Fruit fly (Drosophila melanogaster) whole organism, embryonic: Measurements from ENCODE around the gene sxe2.

Experiments used
- Aef1 ChIP-seq: fragments of 200-800 bp; sonication (Bioruptor generic); IDR thresholded peaks from 3 replicates; pipeline ENCODE4 v1.3.6; 2022; ENCODE audit warnings: missing biosample characterization, missing genetic modification characterization
- Atf3 ChIP-seq: fragments of 200-800 bp; sonication (Bioruptor generic); optimal IDR thresholded peaks from 3 replicates; lab custom pipeline; 2016; ENCODE audit warnings: missing biosample characterization, missing genetic modification characterization
- CG12299 ChIP-seq: fragments of 200-800 bp; sonication (Bioruptor generic); optimal IDR thresholded peaks from 2 replicates; lab custom pipeline; 2018; ENCODE audit warnings: missing biosample characterization, mild to moderate bottlenecking, missing genetic modification characterization
- CG1233 ChIP-seq: fragments of 200-800 bp; sonication (Bioruptor generic); optimal IDR thresholded peaks from 4 replicates; lab custom pipeline; 2018; ENCODE audit warnings: missing biosample characterization, mild to moderate bottlenecking, missing genetic modification characterization
- CG12942 ChIP-seq: fragments of 200-800 bp; sonication (Bioruptor generic); optimal IDR thresholded peaks from 3 replicates; lab custom pipeline; 2016; ENCODE audit warnings: missing biosample characterization, missing genetic modification characterization
- CG13624 ChIP-seq: fragments of 200-800 bp; sonication (Bioruptor generic); optimal IDR thresholded peaks from 2 replicates; lab custom pipeline; 2016; ENCODE audit warnings: missing biosample characterization, missing genetic modification characterization
- CG15479 ChIP-seq: fragments of 200-800 bp; sonication (Bioruptor generic); optimal IDR thresholded peaks from 3 replicates; lab custom pipeline; 2019; ENCODE audit warnings: missing biosample characterization, mild to moderate bottlenecking, missing genetic modification characterization, moderate library complexity
- CG17361 ChIP-seq: fragments of 200-800 bp; sonication (Bioruptor generic); IDR thresholded peaks from 3 replicates; pipeline ENCODE4 v1.3.6; 2022; ENCODE audit warnings: missing biosample characterization, missing genetic modification characterization
- CG17612 ChIP-seq: fragments of 200-800 bp; sonication (Bioruptor generic); IDR thresholded peaks from 2 replicates; pipeline ENCODE4 v1.3.6; 2022; ENCODE audit warnings: missing biosample characterization, missing genetic modification characterization
- CG17829 ChIP-seq: fragments of 200-800 bp; optimal IDR thresholded peaks from 2 replicates; lab custom pipeline; 2019; ENCODE audit warnings: missing biosample characterization, mild to moderate bottlenecking, missing genetic modification characterization, moderate library complexity
- CG17912 ChIP-seq: fragments of 200-800 bp; sonication (Bioruptor generic); optimal IDR thresholded peaks from 2 replicates; lab custom pipeline; 2018; ENCODE audit warnings: missing biosample characterization, mild to moderate bottlenecking, missing genetic modification characterization
- CG18619 ChIP-seq: fragments of 200-800 bp; sonication (Bioruptor generic); optimal IDR thresholded peaks from 3 replicates; lab custom pipeline; 2017; ENCODE audit warnings: missing biosample characterization, mild to moderate bottlenecking, missing genetic modification characterization
- CG32772 ChIP-seq: fragments of 200-800 bp; sonication (Bioruptor generic); IDR thresholded peaks from 2 replicates; pipeline ENCODE4 v1.3.6; 2022; ENCODE audit warnings: missing biosample characterization, missing genetic modification characterization
- CG34422 ChIP-seq: fragments of 200-800 bp; sonication (Bioruptor generic); IDR thresholded peaks from 3 replicates; pipeline ENCODE4 v1.3.6; 2022; ENCODE audit warnings: missing biosample characterization, missing genetic modification characterization
- CG42726 ChIP-seq: fragments of 200-800 bp; sonication (Bioruptor generic); IDR thresholded peaks from 2 replicates; pipeline ENCODE4 v1.3.6; 2022; ENCODE audit warnings: missing biosample characterization, missing genetic modification characterization; ENCODE audit not compliant: partially characterized antibody
- CG6683 ChIP-seq: fragments of 200-800 bp; sonication (Bioruptor generic); optimal IDR thresholded peaks from 2 replicates; lab custom pipeline; 2017; ENCODE audit warnings: missing biosample characterization, mild to moderate bottlenecking, missing genetic modification characterization, missing genetic modification reagents
- CG7556 ChIP-seq: fragments of 200-800 bp; sonication (Bioruptor generic); optimal IDR thresholded peaks from 2 replicates; lab custom pipeline; 2017; ENCODE audit warnings: missing biosample characterization, mild to moderate bottlenecking, missing genetic modification characterization
- CG9932 ChIP-seq: fragments of 200-800 bp; sonication (Bioruptor generic); IDR thresholded peaks from 2 replicates; pipeline ENCODE4 v1.3.6; 2022; ENCODE audit warnings: missing biosample characterization, missing genetic modification characterization
- Camta ChIP-seq: fragments of 200-800 bp; sonication (Bioruptor generic); optimal IDR thresholded peaks from 2 replicates; lab custom pipeline; 2016; ENCODE audit warnings: missing biosample characterization, missing genetic modification characterization
- CrebB ChIP-seq: fragments of 200-800 bp; sonication (Bioruptor generic); optimal IDR thresholded peaks from 3 replicates; lab custom pipeline; 2018; ENCODE audit warnings: missing biosample characterization, mild to moderate bottlenecking, missing genetic modification characterization
- Elba2 ChIP-seq: fragments of 200-800 bp; sonication (Bioruptor generic); optimal IDR thresholded peaks from 3 replicates; lab custom pipeline; 2016; ENCODE audit warnings: missing biosample characterization, missing genetic modification characterization
- Fer3 ChIP-seq: fragments of 200-800 bp; sonication (Bioruptor generic); optimal IDR thresholded peaks from 2 replicates; lab custom pipeline; 2018; ENCODE audit warnings: missing biosample characterization, mild to moderate bottlenecking, missing genetic modification characterization, moderate library complexity
- Hr78 ChIP-seq, 2 experiments: fragments of 200-800 bp in 1 of 2; fragments of >200 bp in 1 of 2; sonication (Bioruptor generic) in 1 of 2; optimal IDR thresholded peaks; 2 replicates each; lab custom pipeline; 2017 to 2019; ENCODE audit warnings: missing biosample characterization in 2 of 2, missing genetic modification characterization in 2 of 2, mild to moderate bottlenecking in 1 of 2, moderate library complexity in 1 of 2
- Mad ChIP-seq: fragments of 200-800 bp; sonication (Bioruptor generic); optimal IDR thresholded peaks from 2 replicates; lab custom pipeline; 2016; ENCODE audit warnings: missing biosample characterization, missing genetic modification characterization
- Med ChIP-seq: fragments of 200-800 bp; sonication (Bioruptor generic); peaks from one replicate; lab custom pipeline; 2016; ENCODE audit warnings: missing biosample characterization, missing genetic modification characterization, mild to moderate bottlenecking, inconsistent platforms, moderate library complexity
- Opbp ChIP-seq: fragments of 200-800 bp; sonication (Bioruptor generic); IDR thresholded peaks from 3 replicates; pipeline ENCODE4 v1.3.6; 2022; ENCODE audit warnings: missing biosample characterization, missing genetic modification characterization; ENCODE audit not compliant: partially characterized antibody
- Scr ChIP-seq: fragments of 200-800 bp; sonication (Bioruptor generic); IDR thresholded peaks from 2 replicates; pipeline ENCODE4 v1.3.6; 2022; ENCODE audit warnings: missing biosample characterization, missing genetic modification characterization; ENCODE audit not compliant: partially characterized antibody
- Six4 ChIP-seq: fragments of 200-800 bp; sonication (Bioruptor generic); optimal IDR thresholded peaks from 2 replicates; lab custom pipeline; 2016; ENCODE audit warnings: missing biosample characterization, missing genetic modification characterization
- Sry-δ ChIP-seq: fragments of 200-800 bp; sonication (Bioruptor generic); optimal IDR thresholded peaks from 2 replicates; lab custom pipeline; 2016; ENCODE audit warnings: missing biosample characterization, missing genetic modification characterization
- cato ChIP-seq: fragments of 200-800 bp; sonication (Bioruptor generic); optimal IDR thresholded peaks from 2 replicates; lab custom pipeline; 2016; ENCODE audit warnings: missing biosample characterization, missing genetic modification characterization, borderline replicate concordance
- chinmo ChIP-seq: fragments of 200-800 bp; sonication (Bioruptor generic); IDR thresholded peaks from 4 replicates; pipeline ENCODE4 v1.3.6; 2022; ENCODE audit warnings: missing biosample characterization, missing genetic modification characterization; ENCODE audit not compliant: partially characterized antibody
- eve ChIP-seq, 2 experiments: fragments of >200 bp; optimal IDR thresholded peaks; 2 replicates each; lab custom pipeline; 2017; ENCODE audit warnings: missing biosample characterization in 2 of 2, missing genetic modification characterization in 2 of 2
- ewg ChIP-seq: fragments of 200-800 bp; sonication (Bioruptor generic); optimal IDR thresholded peaks from 3 replicates; lab custom pipeline; 2017; ENCODE audit warnings: mild to moderate bottlenecking, missing biosample characterization, missing genetic modification reagents, missing genetic modification characterization
- fd3F ChIP-seq: fragments of 200-800 bp; sonication (Bioruptor generic); optimal IDR thresholded peaks from 2 replicates; lab custom pipeline; 2018; ENCODE audit warnings: missing biosample characterization, mild to moderate bottlenecking, missing genetic modification characterization, moderate library complexity
- grau ChIP-seq: fragments of 200-800 bp; optimal IDR thresholded peaks from 3 replicates; lab custom pipeline; 2019; ENCODE audit warnings: missing biosample characterization, mild to moderate bottlenecking, missing genetic modification characterization, moderate library complexity
- her ChIP-seq: fragments of 200-800 bp; sonication (Bioruptor generic); optimal IDR thresholded peaks from 2 replicates; lab custom pipeline; 2016; ENCODE audit warnings: missing biosample characterization, missing genetic modification characterization
- ind ChIP-seq: fragments of 200-800 bp; sonication (Bioruptor generic); optimal IDR thresholded peaks from 3 replicates; lab custom pipeline; 2016; ENCODE audit warnings: missing biosample characterization, missing genetic modification characterization
- jing ChIP-seq: fragments of 200-800 bp; sonication (Bioruptor generic); optimal IDR thresholded peaks from 2 replicates; lab custom pipeline; 2018; ENCODE audit warnings: missing biosample characterization, mild to moderate bottlenecking, missing genetic modification characterization
- knrl ChIP-seq: fragments of 200-800 bp; sonication (Bioruptor generic); IDR thresholded peaks from 3 replicates; pipeline ENCODE4 v1.3.6; 2022; ENCODE audit warnings: missing biosample characterization, missing genetic modification characterization; ENCODE audit not compliant: partially characterized antibody
- maf-S ChIP-seq: fragments of 200-800 bp; sonication (Bioruptor generic); optimal IDR thresholded peaks from 2 replicates; lab custom pipeline; 2016; ENCODE audit warnings: missing biosample characterization, missing genetic modification characterization
- oc ChIP-seq: fragments of 200-800 bp; sonication (Bioruptor generic); optimal IDR thresholded peaks from 2 replicates; lab custom pipeline; 2018; ENCODE audit warnings: missing biosample characterization, mild to moderate bottlenecking, missing genetic modification characterization, moderate library complexity
- rib ChIP-seq: fragments of 200-800 bp; sonication (Bioruptor generic); IDR thresholded peaks from 2 replicates; pipeline ENCODE4 v1.3.6; 2022; ENCODE audit warnings: missing biosample characterization, missing genetic modification characterization
- scrt ChIP-seq: fragments of 200-800 bp; sonication (Bioruptor generic); optimal IDR thresholded peaks from 2 replicates; lab custom pipeline; 2018; ENCODE audit warnings: missing biosample characterization, mild to moderate bottlenecking, missing genetic modification characterization, moderate library complexity
- sens-2 ChIP-seq: fragments of 200-800 bp; sonication (Bioruptor generic); IDR thresholded peaks from 2 replicates; pipeline ENCODE4 v1.3.6; 2022; ENCODE audit warnings: missing biosample characterization, missing genetic modification characterization
- sna ChIP-seq: fragments of 200-800 bp; sonication (Bioruptor generic); IDR thresholded peaks from 2 replicates; pipeline ENCODE4 v1.3.6; 2022; ENCODE audit warnings: missing biosample characterization, missing genetic modification characterization; ENCODE audit not compliant: partially characterized antibody
- stc ChIP-seq: fragments of 200-800 bp; sonication (Bioruptor generic); IDR thresholded peaks from 2 replicates; pipeline ENCODE4 v1.3.6; 2022; ENCODE audit warnings: missing biosample characterization, missing genetic modification characterization
- yki ChIP-seq: fragments of >200 bp; optimal IDR thresholded peaks from 3 replicates; lab custom pipeline; 2018
- z ChIP-seq: fragments of 200-800 bp; sonication (Bioruptor generic); IDR thresholded peaks from 3 replicates; pipeline ENCODE4 v1.3.6; 2022; ENCODE audit warnings: missing biosample characterization, missing genetic modification characterization

The sxe2 gene

DNA sequence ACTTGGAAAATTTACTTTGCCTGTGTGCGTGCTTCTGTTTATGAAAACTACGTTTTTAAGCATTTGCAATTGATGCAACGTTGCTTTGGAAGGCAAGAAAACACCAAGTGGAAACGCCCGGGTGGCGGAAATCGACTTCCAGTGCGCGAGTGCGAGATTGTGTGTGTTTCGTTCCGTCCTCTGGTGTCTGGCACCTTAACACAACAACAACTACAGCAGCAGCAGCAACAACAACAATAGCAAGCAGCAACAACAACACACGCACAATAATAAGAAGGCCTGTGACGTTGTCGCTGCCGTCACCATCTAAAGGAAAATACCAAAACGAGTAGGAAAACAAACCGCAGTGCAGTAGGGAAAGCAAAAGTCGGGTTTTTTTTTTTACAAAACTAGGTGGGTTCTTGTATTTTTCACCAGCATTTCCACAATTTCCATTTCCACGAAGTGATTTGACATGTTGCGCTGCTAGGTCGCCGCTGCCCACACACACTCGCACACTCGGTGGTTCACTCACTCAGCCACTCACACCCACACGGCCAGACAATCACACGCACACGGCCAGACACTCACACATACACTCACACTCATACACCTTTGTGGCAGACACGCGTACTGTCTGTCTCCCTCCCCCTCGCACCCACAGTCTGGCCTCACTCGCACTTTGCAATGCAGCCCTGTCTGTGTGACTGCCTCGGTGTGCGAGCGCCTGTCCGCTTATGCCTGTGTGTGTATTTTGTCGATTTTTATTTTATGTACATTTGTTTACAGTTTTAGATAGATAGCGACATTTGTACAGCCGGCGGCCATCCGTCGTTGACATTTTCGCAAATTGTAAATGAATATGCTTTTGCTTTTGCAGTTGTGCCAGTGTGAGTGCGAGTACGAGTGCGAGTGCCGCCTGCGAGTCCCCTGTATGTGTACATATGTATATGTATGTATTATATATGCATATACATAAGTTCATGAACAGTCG is 15.9 kb downstream of the sxe2 start (continued):
- no peak for TF ChIP-seq CG17612 (GFP tag; lab: Robert Waterston, UW)
- TF ChIP-seq CG18619: no peak
- peak; percentile 100 for TF ChIP-seq chinmo (GFP tag; lab: Robert Waterston, UW)
- no peak for TF ChIP-seq ind (GFP tag; lab: Kevin White, UChicago)
- TF ChIP-seq Scr (GFP tag; lab: Robert Waterston, UW): 0 out of 2 replicates have a peak, but pooled peaks have one; percentile 1
- peak; percentile 2 for TF ChIP-seq CG13624 (GFP tag; lab: Kevin White, UChicago)
- peak; percentile 47 for TF ChIP-seq Aef1 (GFP tag; lab: Robert Waterston, UW)
- TF ChIP-seq CG17912 (GFP tag; lab: Kevin White, UChicago): peak; percentile 71
- no peak for TF ChIP-seq eve (GFP tag; optimal IDR thresholded peaks at IDR 0.05; lab: Kevin White, UChicago)
- TF ChIP-seq maf-S (GFP tag; lab: Kevin White, UChicago): no peak
- peak; percentile 100 for TF ChIP-seq Med (GFP tag; lab: Kevin White, UChicago)
- peak; percentile 75 for TF ChIP-seq ewg (GFP tag; lab: Kevin White, UChicago)
- no peak for TF ChIP-seq CG7556 (GFP tag; lab: Kevin White, UChicago)
- peak; percentile 57; the same call in 1 of the 3 replicates for TF ChIP-seq Opbp (GFP tag; lab: Robert Waterston, UW)
- peak; percentile 17; the same call in 1 of the 2 replicates for TF ChIP-seq sna
- peak; percentile 25 for TF ChIP-seq oc (tag; lab: Kevin White, UChicago)
- TF ChIP-seq CG17361 (GFP tag; lab: Robert Waterston, UW): no peak
- no peak for TF ChIP-seq sens-2 (GFP tag; lab: Robert Waterston, UW)
- TF ChIP-seq knrl: peak; percentile 33; the same call in 1 of the 3 replicates
- TF ChIP-seq CG32772: no peak
- TF ChIP-seq CG6683: no peak
- TF ChIP-seq jing (GFP tag; lab: Kevin White, UChicago): no peak
- TF ChIP-seq Fer3: no peak
- peak; percentile 96 for TF ChIP-seq z (GFP tag; lab: Robert Waterston, UW)
- no peak for TF ChIP-seq CrebB
- TF ChIP-seq CG42726 (GFP tag; lab: Robert Waterston, UW): peak; percentile 41; the same call in 1 of the 2 replicates
- no peak for TF ChIP-seq CG12942
- peak; percentile 99 for TF ChIP-seq CG15479 (GFP tag; lab: Kevin White, UChicago)
- TF ChIP-seq Elba2 (GFP tag; lab: Kevin White, UChicago): peak; percentile 66
- TF ChIP-seq Hr78 (GFP tag; optimal IDR thresholded peaks at IDR 0.05; lab: Kevin White, UChicago): peak; percentile 69 to 91
- TF ChIP-seq fd3F (GFP tag; lab: Kevin White, UChicago): no peak
- TF ChIP-seq Atf3: no peak
- peak; percentile 47 for TF ChIP-seq yki (lab: Kevin White, UChicago)
- TF ChIP-seq her (GFP tag; lab: Kevin White, UChicago): peak; percentile 10
- TF ChIP-seq CG9932 (GFP tag; lab: Robert Waterston, UW): no peak
- no peak for TF ChIP-seq Mad (GFP tag; lab: Kevin White, UChicago)
- TF ChIP-seq cato (GFP tag; lab: Kevin White, UChicago): no peak
- no peak for TF ChIP-seq grau
- peak; percentile 16; the same call in 1 of the 2 replicates for TF ChIP-seq stc (GFP tag; lab: Robert Waterston, UW)
- TF ChIP-seq CG17829 (tag; lab: Kevin White, UChicago): peak; percentile 49
- TF ChIP-seq Six4: no peak
- TF ChIP-seq CG1233 (GFP tag; lab: Kevin White, UChicago): peak; percentile 1
- TF ChIP-seq Camta (GFP tag; lab: Kevin White, UChicago): no peak
- TF ChIP-seq CG12299 (tag; lab: Kevin White, UChicago): no peak
- TF ChIP-seq Sry-δ (GFP tag; lab: Kevin White, UChicago): no peak
- peak; percentile 95 for TF ChIP-seq CG34422 (GFP tag; lab: Robert Waterston, UW)
- TF ChIP-seq scrt (GFP tag; lab: Kevin White, UChicago): peak; percentile 18
- peak; percentile 87 for TF ChIP-seq rib
